Fruit fly (Drosophila melanogaster) whole organism, embryonic: Measurements from ENCODE around the gene CG7806.

Experiments
- ATbp ChIP-seq: fragments of 200-800 bp; sonication (Bioruptor generic); optimal IDR thresholded peaks from 2 replicates; lab custom pipeline; 2017; ENCODE audit warnings: missing biosample characterization, mild to moderate bottlenecking, missing genetic modification characterization, missing genetic modification reagents
- B-H2 ChIP-seq: fragments of 200-800 bp; sonication (Bioruptor generic); optimal IDR thresholded peaks from 2 replicates; lab custom pipeline; 2018; ENCODE audit warnings: missing biosample characterization, mild to moderate bottlenecking, missing genetic modification characterization
- Bdp1 ChIP-seq: fragments of 200-800 bp; sonication (Bioruptor generic); optimal IDR thresholded peaks from 3 replicates; lab custom pipeline; 2016; ENCODE audit warnings: missing biosample characterization, missing genetic modification characterization
- BtbVII ChIP-seq: fragments of 200-800 bp; sonication (Bioruptor generic); optimal IDR thresholded peaks from 3 replicates; lab custom pipeline; 2017; ENCODE audit warnings: missing biosample characterization, mild to moderate bottlenecking, missing genetic modification characterization
- CG10274 ChIP-seq: fragments of 200-800 bp; sonication (Bioruptor generic); optimal IDR thresholded peaks from 3 replicates; lab custom pipeline; 2017; ENCODE audit warnings: missing biosample characterization, mild to moderate bottlenecking, missing genetic modification characterization
- CG11695 ChIP-seq: fragments of 200-800 bp; sonication (Bioruptor generic); IDR thresholded peaks from 3 replicates; pipeline ENCODE4 v1.3.6; 2022; ENCODE audit warnings: missing biosample characterization, missing genetic modification characterization
- CG1233 ChIP-seq: fragments of 200-800 bp; sonication (Bioruptor generic); optimal IDR thresholded peaks from 4 replicates; lab custom pipeline; 2018; ENCODE audit warnings: missing biosample characterization, mild to moderate bottlenecking, missing genetic modification characterization
- CG13123 ChIP-seq: fragments of 200-800 bp; sonication (Bioruptor generic); optimal IDR thresholded peaks from 2 replicates; lab custom pipeline; 2016; ENCODE audit warnings: missing biosample characterization, missing genetic modification characterization
- CG13624 ChIP-seq: fragments of 200-800 bp; sonication (Bioruptor generic); optimal IDR thresholded peaks from 2 replicates; lab custom pipeline; 2016; ENCODE audit warnings: missing biosample characterization, missing genetic modification characterization
- CG1602 ChIP-seq: fragments of 200-800 bp; sonication (Bioruptor generic); optimal IDR thresholded peaks from 3 replicates; lab custom pipeline; 2016; ENCODE audit warnings: missing biosample characterization, missing genetic modification characterization
- CG18599 ChIP-seq: fragments of 200-800 bp; sonication (Bioruptor generic); optimal IDR thresholded peaks from 3 replicates; lab custom pipeline; 2017; ENCODE audit warnings: missing biosample characterization, missing genetic modification characterization, mild to moderate bottlenecking, moderate library complexity, missing genetic modification reagents
- CG18764 ChIP-seq: fragments of 200-800 bp; sonication (Bioruptor generic); optimal IDR thresholded peaks from 3 replicates; lab custom pipeline; 2016; ENCODE audit warnings: missing biosample characterization, missing genetic modification characterization
- CG30020 ChIP-seq: fragments of 200-800 bp; optimal IDR thresholded peaks from 2 replicates; lab custom pipeline; 2019; ENCODE audit warnings: missing biosample characterization, mild to moderate bottlenecking, missing genetic modification characterization, moderate library complexity
- CG30403 ChIP-seq: fragments of 200-800 bp; sonication (Bioruptor generic); optimal IDR thresholded peaks from 3 replicates; lab custom pipeline; 2016; ENCODE audit warnings: missing biosample characterization, missing genetic modification characterization
- CG9797 ChIP-seq: fragments of 200-800 bp; sonication (Bioruptor generic); optimal IDR thresholded peaks from 3 replicates; lab custom pipeline; 2018; ENCODE audit warnings: missing biosample characterization, mild to moderate bottlenecking, missing genetic modification characterization
- D19B ChIP-seq: fragments of 200-800 bp; sonication (Bioruptor generic); optimal IDR thresholded peaks from 2 replicates; lab custom pipeline; 2017; ENCODE audit warnings: missing biosample characterization, mild to moderate bottlenecking, missing genetic modification characterization
- Dip2 ChIP-seq: fragments of 200-800 bp; sonication (Bioruptor generic); IDR thresholded peaks from 2 replicates; pipeline ENCODE4 v1.3.6; 2022; ENCODE audit warnings: missing biosample characterization, missing genetic modification characterization
- Dip3 ChIP-seq: fragments of 200-800 bp; sonication (Bioruptor generic); optimal IDR thresholded peaks from 3 replicates; lab custom pipeline; 2016; ENCODE audit warnings: missing biosample characterization, missing genetic modification characterization
- ERR ChIP-seq: fragments of 200-800 bp; sonication (Bioruptor generic); optimal IDR thresholded peaks from 2 replicates; lab custom pipeline; 2016; ENCODE audit warnings: missing biosample characterization, missing genetic modification characterization
- Eip74EF ChIP-seq, 2 experiments: fragments of 200-800 bp in 1 of 2; fragments of >200 bp in 1 of 2; sonication (Bioruptor generic) in 1 of 2; optimal IDR thresholded peaks; 2 replicates each; lab custom pipeline; 2017 to 2019; ENCODE audit warnings: missing biosample characterization in 2 of 2, missing genetic modification characterization in 2 of 2, mild to moderate bottlenecking in 1 of 2, moderate library complexity in 1 of 2
- Elba2 ChIP-seq: fragments of 200-800 bp; sonication (Bioruptor generic); optimal IDR thresholded peaks from 3 replicates; lab custom pipeline; 2016; ENCODE audit warnings: missing biosample characterization, missing genetic modification characterization
- H15 ChIP-seq: fragments of 200-800 bp; sonication (Bioruptor generic); IDR thresholded peaks from 3 replicates; pipeline ENCODE4 v1.3.6; 2022; ENCODE audit warnings: missing biosample characterization, missing genetic modification characterization
- MESR4 ChIP-seq: fragments of 200-800 bp; sonication (Bioruptor generic); optimal IDR thresholded peaks from 2 replicates; lab custom pipeline; 2018; ENCODE audit warnings: missing biosample characterization, mild to moderate bottlenecking, missing genetic modification characterization, moderate library complexity
- Meics ChIP-seq: fragments of 200-800 bp; sonication (Bioruptor generic); optimal IDR thresholded peaks from 2 replicates; lab custom pipeline; 2017; ENCODE audit warnings: missing biosample characterization, mild to moderate bottlenecking, missing genetic modification characterization
- NC2α ChIP-seq: fragments of 200-800 bp; sonication (Bioruptor generic); optimal IDR thresholded peaks from 2 replicates; lab custom pipeline; 2016; ENCODE audit warnings: missing biosample characterization, missing genetic modification characterization
- Oaz ChIP-seq: fragments of 200-800 bp; sonication (Bioruptor generic); IDR thresholded peaks from 2 replicates; pipeline ENCODE4 v1.3.6; 2022; ENCODE audit warnings: missing biosample characterization, missing genetic modification characterization
- Pdp1 ChIP-seq, 2 experiments: fragments of 200-800 bp; sonication (Bioruptor generic); optimal IDR thresholded peaks; 3 replicates each; lab custom pipeline; 2016; ENCODE audit warnings: missing biosample characterization in 2 of 2, missing genetic modification characterization in 2 of 2, mild to moderate bottlenecking in 1 of 2, moderate library complexity in 1 of 2
- br ChIP-seq: fragments of >200 bp; optimal IDR thresholded peaks from 2 replicates; lab custom pipeline; 2017
- caup ChIP-seq: fragments of 200-800 bp; sonication (Bioruptor generic); optimal IDR thresholded peaks from 3 replicates; lab custom pipeline; 2017; ENCODE audit warnings: missing biosample characterization, mild to moderate bottlenecking, missing genetic modification characterization, moderate library complexity; ENCODE audit not compliant: severe bottlenecking
- crc ChIP-seq: fragments of 200-800 bp; sonication (Bioruptor generic); optimal IDR thresholded peaks from 2 replicates; lab custom pipeline; 2016; ENCODE audit warnings: missing biosample characterization, missing genetic modification characterization
- dan ChIP-seq: fragments of 200-800 bp; sonication (Bioruptor generic); IDR thresholded peaks from 2 replicates; pipeline ENCODE4 v1.3.6; 2022; ENCODE audit warnings: missing biosample characterization, missing genetic modification characterization
- danr ChIP-seq: fragments of 200-800 bp; sonication (Bioruptor generic); IDR thresholded peaks from 2 replicates; pipeline ENCODE4 v1.3.6; 2022; ENCODE audit warnings: missing biosample characterization, missing genetic modification characterization
- dmrt11E ChIP-seq: fragments of 200-800 bp; sonication (Bioruptor generic); optimal IDR thresholded peaks from 3 replicates; lab custom pipeline; 2018; ENCODE audit warnings: missing biosample characterization, mild to moderate bottlenecking, missing genetic modification characterization, moderate library complexity
- fd102C ChIP-seq: fragments of 200-800 bp; sonication (Bioruptor generic); optimal IDR thresholded peaks from 2 replicates; lab custom pipeline; 2018; ENCODE audit warnings: missing biosample characterization, mild to moderate bottlenecking, missing genetic modification characterization, moderate library complexity
- gcm ChIP-seq: fragments of 200-800 bp; sonication (Bioruptor generic); optimal IDR thresholded peaks from 2 replicates; lab custom pipeline; 2019; ENCODE audit warnings: missing biosample characterization, mild to moderate bottlenecking, missing genetic modification characterization, moderate library complexity
- gt ChIP-seq: fragments of 200-800 bp; sonication (Bioruptor generic); IDR thresholded peaks from 2 replicates; pipeline ENCODE4 v1.3.6; 2022; ENCODE audit warnings: missing biosample characterization, missing genetic modification characterization
- oc ChIP-seq: fragments of 200-800 bp; sonication (Bioruptor generic); optimal IDR thresholded peaks from 2 replicates; lab custom pipeline; 2018; ENCODE audit warnings: missing biosample characterization, mild to moderate bottlenecking, missing genetic modification characterization, moderate library complexity
- pan ChIP-seq, 4 experiments: fragments of >200 bp in 3 of 4; fragments of 200-800 bp in 1 of 4; sonication (Bioruptor generic) in 1 of 4; optimal IDR thresholded peaks in 3 of 4; IDR thresholded peaks in 1 of 4; 2 replicates each; pipeline versions ENCODE4 v1.3.6 to Lab custom; 2017 to 2022; ENCODE audit warnings: missing biosample characterization in 2 of 4, missing genetic modification characterization in 2 of 4, mixed read lengths in 1 of 4
- pb ChIP-seq: fragments of 200-800 bp; sonication (Bioruptor generic); optimal IDR thresholded peaks from 3 replicates; lab custom pipeline; 2016; ENCODE audit warnings: missing biosample characterization, missing genetic modification characterization
- peb ChIP-seq: fragments of 200-800 bp; sonication (Bioruptor generic); IDR thresholded peaks from 2 replicates; pipeline ENCODE4 v1.3.6; 2022; ENCODE audit warnings: missing biosample characterization, missing genetic modification characterization
- prd ChIP-seq, 3 experiments: fragments of >200 bp in 2 of 3; fragments of 200-800 bp in 1 of 3; sonication (Bioruptor generic) in 1 of 3; optimal IDR thresholded peaks in 2 of 3; IDR thresholded peaks in 1 of 3; 2 replicates in 2 of 3; 3 replicates in 1 of 3; pipeline versions ENCODE4 v1.3.6 to Lab custom; 2017 to 2022; ENCODE audit warnings: missing biosample characterization in 1 of 3, missing genetic modification characterization in 1 of 3
- sd ChIP-seq: fragments of 200-800 bp; sonication (Bioruptor generic); optimal IDR thresholded peaks from 3 replicates; lab custom pipeline; 2018; ENCODE audit warnings: missing biosample characterization, mild to moderate bottlenecking, missing genetic modification characterization, moderate library complexity
- sob ChIP-seq: fragments of 200-800 bp; sonication (Bioruptor generic); IDR thresholded peaks from 2 replicates; pipeline ENCODE4 v1.3.6; 2022; ENCODE audit warnings: missing biosample characterization, missing genetic modification characterization
- sqz ChIP-seq: fragments of 200-800 bp; sonication (Bioruptor generic); optimal IDR thresholded peaks from 3 replicates; lab custom pipeline; 2018; ENCODE audit warnings: missing biosample characterization, mild to moderate bottlenecking, missing genetic modification characterization
- toy ChIP-seq: fragments of 200-800 bp; sonication (Bioruptor generic); IDR thresholded peaks from 2 replicates; pipeline ENCODE4 v1.3.6; 2022; ENCODE audit warnings: missing biosample characterization, missing genetic modification characterization
- trem ChIP-seq: fragments of 200-800 bp; optimal IDR thresholded peaks from 3 replicates; lab custom pipeline; 2019; ENCODE audit warnings: missing biosample characterization, mild to moderate bottlenecking, missing genetic modification characterization, moderate library complexity
- twi ChIP-seq: fragments of 200-800 bp; optimal IDR thresholded peaks from 2 replicates; lab custom pipeline; 2019; ENCODE audit warnings: missing biosample characterization, mild to moderate bottlenecking, missing genetic modification characterization, moderate library complexity
- tx ChIP-seq: fragments of 200-800 bp; sonication (Bioruptor generic); optimal IDR thresholded peaks from 2 replicates; lab custom pipeline; 2016; ENCODE audit warnings: missing biosample characterization, missing genetic modification characterization

CG7806 gene

dm6 chr2L:8292159-8292887 is 18.9 kb upstream of the CG7806 start (continued):
- TF ChIP-seq trem (tag; lab: Kevin White, UChicago), result peak; percentile 94
- TF ChIP-seq oc (tag; lab: Kevin White, UChicago), result peak; percentile 99
- TF ChIP-seq br (lab: Kevin White, UChicago), result no peak
- peak; percentile 92 for TF ChIP-seq Dip3
- TF ChIP-seq toy (GFP tag; lab: Robert Waterston, UW), result peak; percentile 91
- peak; percentile 96 for TF ChIP-seq H15 (GFP tag; lab: Robert Waterston, UW)
- TF ChIP-seq peb, result peak; percentile 93
- TF ChIP-seq CG10274 (GFP tag; lab: Kevin White, UChicago), result peak; percentile 80
- TF ChIP-seq CG30020 (tag; lab: Kevin White, UChicago), result peak; percentile 81
- TF ChIP-seq ERR (GFP tag; lab: Kevin White, UChicago), result peak; percentile 79
- TF ChIP-seq sqz (GFP tag; lab: Kevin White, UChicago), result peak; percentile 96
- TF ChIP-seq sob, result peak; percentile 98
- TF ChIP-seq CG13123, result peak; percentile 91
- TF ChIP-seq dmrt11E (tag; lab: Kevin White, UChicago), result peak; percentile 96
- TF ChIP-seq CG18764 (GFP tag; lab: Kevin White, UChicago), result peak; percentile 91
- no peak for TF ChIP-seq Elba2 (GFP tag; lab: Kevin White, UChicago)
- TF ChIP-seq caup (GFP tag; lab: Kevin White, UChicago), result peak; percentile 94
- peak; percentile 84 for TF ChIP-seq NC2α
- TF ChIP-seq B-H2 (GFP tag; lab: Kevin White, UChicago), result peak; percentile 95
- peak; percentile 97 for TF ChIP-seq CG18599 (GFP tag; lab: Kevin White, UChicago)
- TF ChIP-seq crc (GFP tag; lab: Kevin White, UChicago), result peak; percentile 92
- peak; percentile 94 for TF ChIP-seq BtbVII (GFP tag; lab: Kevin White, UChicago)
- peak; percentile 94 for TF ChIP-seq CG13624 (GFP tag; lab: Kevin White, UChicago)
- TF ChIP-seq CG9797 (GFP tag; lab: Kevin White, UChicago), result peak; percentile 38
- TF ChIP-seq fd102C (GFP tag; lab: Kevin White, UChicago), result no peak
- TF ChIP-seq Pdp1 (GFP tag; optimal IDR thresholded peaks at IDR 0.05; lab: Kevin White, UChicago), result peak; percentile 92 to 95
- TF ChIP-seq ATbp (GFP tag; lab: Kevin White, UChicago), result peak; percentile 95
- TF ChIP-seq twi (tag; lab: Kevin White, UChicago), result peak; percentile 93
- TF ChIP-seq pan (optimal IDR thresholded peaks at IDR 0.05; lab: Kevin White, UChicago), result no peak
- TF ChIP-seq pan (GFP tag; optimal IDR thresholded peaks at IDR 0.05 in 1 of 2, IDR thresholded peaks at IDR 0.05 in 1 of 2), result peak in 1 of 2 experiments; percentile 97
- TF ChIP-seq prd (optimal IDR thresholded peaks at IDR 0.05; lab: Kevin White, UChicago), result no peak
- peak; percentile 97 for TF ChIP-seq prd (GFP tag; IDR thresholded peaks at IDR 0.05; lab: Robert Waterston, UW)
- peak; percentile 83 for TF ChIP-seq gt (GFP tag; lab: Robert Waterston, UW)
- TF ChIP-seq CG11695 (GFP tag; lab: Robert Waterston, UW), result peak; percentile 100
- TF ChIP-seq danr (GFP tag; lab: Robert Waterston, UW), result peak; percentile 95
- TF ChIP-seq pb, result peak; percentile 82
- peak; percentile 91 for TF ChIP-seq CG1602 (GFP tag; lab: Kevin White, UChicago)
- peak; percentile 79 for TF ChIP-seq dan (GFP tag; lab: Robert Waterston, UW)
- TF ChIP-seq sd, result peak; percentile 88
- peak; percentile 81 for TF ChIP-seq Bdp1
- TF ChIP-seq CG1233, result peak; percentile 94
- peak; percentile 95 for TF ChIP-seq gcm (GFP tag; lab: Kevin White, UChicago)
- peak; percentile 91 for TF ChIP-seq tx (GFP tag; lab: Kevin White, UChicago)
- TF ChIP-seq Oaz, result peak; percentile 90
- TF ChIP-seq Meics (GFP tag; lab: Kevin White, UChicago), result peak; percentile 96
- peak in 1 of 2 experiments; percentile 96 for TF ChIP-seq Eip74EF (GFP tag; optimal IDR thresholded peaks at IDR 0.05; lab: Kevin White, UChicago)
- TF ChIP-seq D19B, result peak; percentile 83
- peak; percentile 17; the same call in 1 of the 2 replicates for TF ChIP-seq Dip2 (GFP tag; lab: Robert Waterston, UW)
- peak; percentile 96 for TF ChIP-seq CG30403
- peak; percentile 46 for TF ChIP-seq MESR4 (GFP tag; lab: Kevin White, UChicago)
